Fruit fly (Drosophila melanogaster): ENCODE results near the gene CG6845.

dm6 chr3L:166789-167132, 20.5 kb downstream of the CG6845 start:
- TF ChIP-seq psq (optimal IDR thresholded peaks at IDR 0.05), result no peak
- no peak for TF ChIP-seq EcR (GFP tag; optimal IDR thresholded peaks at IDR 0.05)
- no peak for TF ChIP-seq pan (optimal IDR thresholded peaks at IDR 0.05)

Data from whole organism.